Fruit fly (Drosophila melanogaster) whole organism, embryonic: Measurements from ENCODE around the gene mRpL49.

Experiments used
- Asciz ChIP-seq: fragments of 200-800 bp; sonication (Bioruptor generic); optimal IDR thresholded peaks from 2 replicates; lab custom pipeline; 2017; ENCODE audit warnings: missing biosample characterization, mild to moderate bottlenecking, missing genetic modification characterization, missing genetic modification reagents
- BEAF-32 ChIP-seq: fragments of 200-800 bp; sonication (Bioruptor generic); optimal IDR thresholded peaks from 3 replicates; lab custom pipeline; 2017; ENCODE audit warnings: missing biosample characterization, missing genetic modification characterization, mild to moderate bottlenecking, moderate library complexity, missing genetic modification reagents
- Blimp-1 ChIP-seq: fragments of 200-800 bp; sonication (Bioruptor generic); optimal IDR thresholded peaks from 3 replicates; lab custom pipeline; 2018; ENCODE audit warnings: missing biosample characterization, missing genetic modification characterization, mild to moderate bottlenecking, moderate library complexity, missing genetic modification reagents
- CG10267 ChIP-seq: fragments of 200-800 bp; sonication (Bioruptor generic); optimal IDR thresholded peaks from 2 replicates; lab custom pipeline; 2018; ENCODE audit warnings: missing biosample characterization, mild to moderate bottlenecking, missing genetic modification characterization, moderate library complexity
- CG10959 ChIP-seq: fragments of 200-800 bp; sonication (Bioruptor generic); IDR thresholded peaks from 2 replicates; pipeline ENCODE4 v1.3.6; 2022; ENCODE audit warnings: missing biosample characterization, missing genetic modification characterization
- CG13123 ChIP-seq: fragments of 200-800 bp; sonication (Bioruptor generic); optimal IDR thresholded peaks from 2 replicates; lab custom pipeline; 2016; ENCODE audit warnings: missing biosample characterization, missing genetic modification characterization
- CG13894 ChIP-seq: fragments of 200-800 bp; sonication (Bioruptor generic); optimal IDR thresholded peaks from 3 replicates; lab custom pipeline; 2018; ENCODE audit warnings: missing biosample characterization, mild to moderate bottlenecking, missing genetic modification characterization, moderate library complexity
- CG15011 ChIP-seq: fragments of 200-800 bp; sonication (Bioruptor generic); optimal IDR thresholded peaks from 3 replicates; lab custom pipeline; 2018; ENCODE audit warnings: missing biosample characterization, mild to moderate bottlenecking, missing genetic modification characterization
- CG17385 ChIP-seq: fragments of 200-800 bp; sonication (Bioruptor generic); optimal IDR thresholded peaks from 3 replicates; lab custom pipeline; 2018; ENCODE audit warnings: missing biosample characterization, mild to moderate bottlenecking, missing genetic modification characterization
- CG3281 ChIP-seq: fragments of 200-800 bp; sonication (Bioruptor generic); optimal IDR thresholded peaks from 3 replicates; lab custom pipeline; 2017; ENCODE audit warnings: missing biosample characterization, mild to moderate bottlenecking, missing genetic modification characterization
- CG3407 ChIP-seq: fragments of 200-800 bp; sonication (Bioruptor generic); optimal IDR thresholded peaks from 2 replicates; lab custom pipeline; 2018; ENCODE audit warnings: missing biosample characterization, mild to moderate bottlenecking, missing genetic modification characterization
- CG3847 ChIP-seq: fragments of 200-800 bp; sonication (Bioruptor generic); IDR thresholded peaks from 2 replicates; pipeline ENCODE4 v1.3.6; 2022; ENCODE audit warnings: missing biosample characterization, missing genetic modification characterization
- CG4282 ChIP-seq: fragments of 200-800 bp; sonication (Bioruptor generic); optimal IDR thresholded peaks from 2 replicates; lab custom pipeline; 2016; ENCODE audit warnings: missing biosample characterization, missing genetic modification characterization
- CG4360 ChIP-seq: fragments of 200-800 bp; sonication (Bioruptor generic); IDR thresholded peaks from 2 replicates; pipeline ENCODE4 v1.3.6; 2022; ENCODE audit warnings: missing biosample characterization, missing genetic modification characterization
- CG6254 ChIP-seq: fragments of 200-800 bp; sonication (Bioruptor generic); optimal IDR thresholded peaks from 3 replicates; lab custom pipeline; 2017; ENCODE audit warnings: mild to moderate bottlenecking, missing biosample characterization, missing genetic modification reagents, missing genetic modification characterization
- CG6654 ChIP-seq: fragments of 200-800 bp; sonication (Bioruptor generic); optimal IDR thresholded peaks from 2 replicates; lab custom pipeline; 2017; ENCODE audit warnings: missing biosample characterization, mild to moderate bottlenecking, missing genetic modification characterization
- CG6813 ChIP-seq: fragments of 200-800 bp; sonication (Bioruptor generic); optimal IDR thresholded peaks from 2 replicates; lab custom pipeline; 2017; ENCODE audit warnings: missing biosample characterization, missing genetic modification characterization, mild to moderate bottlenecking, moderate library complexity, missing genetic modification reagents
- CG8388 ChIP-seq: fragments of 200-800 bp; sonication (Bioruptor generic); optimal IDR thresholded peaks from 2 replicates; lab custom pipeline; 2019; ENCODE audit warnings: missing biosample characterization, mild to moderate bottlenecking, missing genetic modification characterization, moderate library complexity
- D19A ChIP-seq: fragments of 200-800 bp; optimal IDR thresholded peaks from 3 replicates; lab custom pipeline; 2019; ENCODE audit warnings: missing biosample characterization, mild to moderate bottlenecking, missing genetic modification characterization, moderate library complexity
- Ets65A ChIP-seq: fragments of 200-800 bp; sonication (Bioruptor generic); peaks from one replicate; lab custom pipeline; 2016; ENCODE audit warnings: missing biosample characterization, missing genetic modification characterization
- Fer2 ChIP-seq: fragments of 200-800 bp; sonication (Bioruptor generic); optimal IDR thresholded peaks from 2 replicates; lab custom pipeline; 2018; ENCODE audit warnings: missing biosample characterization, mild to moderate bottlenecking, missing genetic modification characterization, moderate library complexity
- HLH54F ChIP-seq: fragments of 200-800 bp; sonication (Bioruptor generic); optimal IDR thresholded peaks from 3 replicates; lab custom pipeline; 2016; ENCODE audit warnings: missing biosample characterization, missing genetic modification characterization
- Six4 ChIP-seq: fragments of 200-800 bp; sonication (Bioruptor generic); optimal IDR thresholded peaks from 2 replicates; lab custom pipeline; 2016; ENCODE audit warnings: missing biosample characterization, missing genetic modification characterization
- Spps ChIP-seq: fragments of 200-800 bp; sonication (Bioruptor generic); optimal IDR thresholded peaks from 2 replicates; lab custom pipeline; 2018; ENCODE audit warnings: missing biosample characterization, mild to moderate bottlenecking, missing genetic modification characterization
- Tbp ChIP-seq: fragments of >200 bp; optimal IDR thresholded peaks from 2 replicates; lab custom pipeline; 2018; ENCODE audit warnings: missing biosample characterization, missing genetic modification characterization
- ara ChIP-seq: fragments of 200-800 bp; sonication (Bioruptor generic); IDR thresholded peaks from 2 replicates; pipeline ENCODE4 v1.3.6; 2022; ENCODE audit warnings: missing biosample characterization, missing genetic modification characterization
- az2 ChIP-seq: fragments of 200-800 bp; sonication (Bioruptor generic); optimal IDR thresholded peaks from 3 replicates; lab custom pipeline; 2016; ENCODE audit warnings: missing biosample characterization, missing genetic modification characterization
- bcd ChIP-seq: fragments of 200-800 bp; sonication (Bioruptor generic); optimal IDR thresholded peaks from 2 replicates; lab custom pipeline; 2017; ENCODE audit warnings: missing biosample characterization, mild to moderate bottlenecking, missing genetic modification characterization
- btn ChIP-seq: fragments of 200-800 bp; sonication (Bioruptor generic); optimal IDR thresholded peaks from 2 replicates; lab custom pipeline; 2016; ENCODE audit warnings: missing biosample characterization, missing genetic modification characterization
- cato ChIP-seq: fragments of 200-800 bp; sonication (Bioruptor generic); optimal IDR thresholded peaks from 2 replicates; lab custom pipeline; 2016; ENCODE audit warnings: missing biosample characterization, missing genetic modification characterization, borderline replicate concordance
- crp ChIP-seq, 2 experiments: fragments of 200-800 bp; sonication (Bioruptor generic); optimal IDR thresholded peaks; 2 replicates in 1 of 2; 3 replicates in 1 of 2; lab custom pipeline; 2017; ENCODE audit warnings: missing biosample characterization in 2 of 2, missing genetic modification characterization in 2 of 2, mild to moderate bottlenecking in 1 of 2, moderate library complexity in 1 of 2
- dan ChIP-seq: fragments of 200-800 bp; sonication (Bioruptor generic); IDR thresholded peaks from 2 replicates; pipeline ENCODE4 v1.3.6; 2022; ENCODE audit warnings: missing biosample characterization, missing genetic modification characterization
- dmrt11E ChIP-seq: fragments of 200-800 bp; sonication (Bioruptor generic); optimal IDR thresholded peaks from 3 replicates; lab custom pipeline; 2018; ENCODE audit warnings: missing biosample characterization, mild to moderate bottlenecking, missing genetic modification characterization, moderate library complexity
- dmrt99B ChIP-seq: fragments of 200-800 bp; sonication (Bioruptor generic); optimal IDR thresholded peaks from 2 replicates; lab custom pipeline; 2018; ENCODE audit warnings: missing biosample characterization, mild to moderate bottlenecking, missing genetic modification characterization, moderate library complexity
- en ChIP-seq: fragments of 200-800 bp; sonication (Bioruptor generic); optimal IDR thresholded peaks from 2 replicates; lab custom pipeline; 2016; ENCODE audit warnings: missing biosample characterization, missing genetic modification characterization
- fd102C ChIP-seq: fragments of 200-800 bp; sonication (Bioruptor generic); optimal IDR thresholded peaks from 2 replicates; lab custom pipeline; 2018; ENCODE audit warnings: missing biosample characterization, mild to moderate bottlenecking, missing genetic modification characterization, moderate library complexity
- fd96Cb ChIP-seq: fragments of 200-800 bp; sonication (Bioruptor generic); optimal IDR thresholded peaks from 2 replicates; lab custom pipeline; 2018; ENCODE audit warnings: missing biosample characterization, mild to moderate bottlenecking, missing genetic modification characterization, moderate library complexity
- gcm2 ChIP-seq: fragments of 200-800 bp; sonication (Bioruptor generic); optimal IDR thresholded peaks from 2 replicates; lab custom pipeline; 2016; ENCODE audit warnings: missing biosample characterization, missing genetic modification characterization
- mld ChIP-seq: fragments of 200-800 bp; sonication (Bioruptor generic); IDR thresholded peaks from 3 replicates; pipeline ENCODE4 v1.3.6; 2022; ENCODE audit warnings: missing biosample characterization, missing genetic modification characterization; ENCODE audit not compliant: partially characterized antibody
- pb ChIP-seq: fragments of 200-800 bp; sonication (Bioruptor generic); optimal IDR thresholded peaks from 3 replicates; lab custom pipeline; 2016; ENCODE audit warnings: missing biosample characterization, missing genetic modification characterization
- pfk ChIP-seq: fragments of 200-800 bp; sonication (Bioruptor generic); optimal IDR thresholded peaks from 2 replicates; lab custom pipeline; 2018; ENCODE audit warnings: missing biosample characterization, mild to moderate bottlenecking, missing genetic modification characterization, moderate library complexity
- phol ChIP-seq: fragments of 200-800 bp; sonication (Bioruptor generic); optimal IDR thresholded peaks from 3 replicates; lab custom pipeline; 2018; ENCODE audit warnings: missing biosample characterization, mild to moderate bottlenecking, missing genetic modification characterization, moderate library complexity
- repo ChIP-seq: fragments of 200-800 bp; sonication (Bioruptor generic); optimal IDR thresholded peaks from 2 replicates; lab custom pipeline; 2016; ENCODE audit warnings: missing biosample characterization, missing genetic modification characterization
- row ChIP-seq: fragments of 200-800 bp; sonication (Bioruptor generic); IDR thresholded peaks from 3 replicates; pipeline ENCODE4 v1.3.6; 2022; ENCODE audit warnings: missing biosample characterization, missing genetic modification characterization
- scrt ChIP-seq: fragments of 200-800 bp; sonication (Bioruptor generic); optimal IDR thresholded peaks from 2 replicates; lab custom pipeline; 2018; ENCODE audit warnings: missing biosample characterization, mild to moderate bottlenecking, missing genetic modification characterization, moderate library complexity
- sr ChIP-seq: fragments of 200-800 bp; sonication (Bioruptor generic); IDR thresholded peaks from 3 replicates; pipeline ENCODE4 v1.3.6; 2022; ENCODE audit warnings: missing biosample characterization, missing genetic modification characterization
- tll ChIP-seq, 2 experiments: fragments of 200-800 bp in 1 of 2; fragments of >200 bp in 1 of 2; sonication (Bioruptor generic) in 1 of 2; optimal IDR thresholded peaks; 2 replicates each; lab custom pipeline; 2017 to 2019; ENCODE audit warnings: missing biosample characterization in 2 of 2, missing genetic modification characterization in 2 of 2, mild to moderate bottlenecking in 1 of 2, moderate library complexity in 1 of 2
- unc-4 ChIP-seq: fragments of 200-800 bp; sonication (Bioruptor generic); IDR thresholded peaks from 2 replicates; pipeline ENCODE4 v1.3.6; 2022; ENCODE audit warnings: missing biosample characterization, missing genetic modification characterization; ENCODE audit not compliant: partially characterized antibody
- wdn ChIP-seq: fragments of 200-800 bp; sonication (Bioruptor generic); IDR thresholded peaks from 2 replicates; pipeline ENCODE4 v1.3.6; 2022; ENCODE audit warnings: missing biosample characterization, missing genetic modification characterization
- wek ChIP-seq: fragments of 200-800 bp; sonication (Bioruptor generic); optimal IDR thresholded peaks from 3 replicates; lab custom pipeline; 2018; ENCODE audit warnings: missing biosample characterization, mild to moderate bottlenecking, missing genetic modification characterization, moderate library complexity
- zfh1 ChIP-seq: fragments of 200-800 bp; sonication (Bioruptor generic); IDR thresholded peaks from 3 replicates; pipeline ENCODE4 v1.3.6; 2022; ENCODE audit warnings: missing biosample characterization, missing genetic modification characterization

The mRpL49 gene

dm6 chrX:12947670-12948069 is 40.8 kb downstream of the mRpL49 start (continued):
- TF ChIP-seq sr (GFP tag; lab: Robert Waterston, UW) (no peak), CG4360 (no peak), CG4282 (GFP tag; lab: Kevin White, UChicago) (no peak), wek (GFP tag; lab: Kevin White, UChicago) (no peak), fd96Cb (tag; lab: Kevin White, UChicago) (no peak), CG3281 (GFP tag; lab: Kevin White, UChicago) (no peak), dmrt99B (tag; lab: Kevin White, UChicago) (no peak), CG13123 (GFP tag; lab: Kevin White, UChicago) (no peak), D19A (tag; lab: Kevin White, UChicago) (no peak), dmrt11E (no peak), Blimp-1 (no peak), Six4 (no peak), dan (GFP tag; lab: Robert Waterston, UW) (no peak), pb (GFP tag; lab: Kevin White, UChicago) (no peak), mld (GFP tag; lab: Robert Waterston, UW) (no peak), phol (tag; lab: Kevin White, UChicago) (peak; percentile 37), CG17385 (GFP tag; lab: Kevin White, UChicago) (peak; percentile 46), CG10959 (GFP tag; lab: Robert Waterston, UW) (no peak), scrt (GFP tag; lab: Kevin White, UChicago) (no peak), CG3407 (no peak), fd102C (GFP tag; lab: Kevin White, UChicago) (peak; percentile 53), Ets65A (GFP tag; lab: Kevin White, UChicago) (peak; percentile 94), CG13894 (peak; percentile 9), BEAF-32 (no peak), Tbp (GFP tag; lab: Kevin White, UChicago) (no peak), unc-4 (no peak), CG10267 (tag; lab: Kevin White, UChicago) (no peak), CG6654 (GFP tag; lab: Kevin White, UChicago) (no peak), repo (GFP tag; lab: Kevin White, UChicago) (no peak), CG15011 (no peak), bcd (GFP tag; lab: Kevin White, UChicago) (peak; percentile 17), zfh1 (GFP tag; lab: Robert Waterston, UW) (no peak), CG6813 (peak; percentile 53), pfk (GFP tag; lab: Kevin White, UChicago) (peak; percentile 37), CG8388 (peak; percentile 4), cato (GFP tag; lab: Kevin White, UChicago) (no peak), crp (GFP tag; optimal IDR thresholded peaks at IDR 0.05; lab: Kevin White, UChicago) (no peak), en (no peak), CG3847 (GFP tag; lab: Robert Waterston, UW) (no peak), ara (GFP tag; lab: Robert Waterston, UW) (peak; percentile 27; the same call in 1 of the 2 replicates), btn (GFP tag; lab: Kevin White, UChicago) (no peak), Fer2 (tag; lab: Kevin White, UChicago) (no peak), Spps (tag; lab: Kevin White, UChicago) (no peak), wdn (GFP tag; lab: Robert Waterston, UW) (no peak), gcm2 (GFP tag; lab: Kevin White, UChicago) (no peak), CG6254 (GFP tag; lab: Kevin White, UChicago) (peak; percentile 25), HLH54F (GFP tag; lab: Kevin White, UChicago) (no peak), row (GFP tag; lab: Robert Waterston, UW) (no peak), az2 (GFP tag; lab: Kevin White, UChicago) (no peak), tll (GFP tag; optimal IDR thresholded peaks at IDR 0.05; lab: Kevin White, UChicago) (no peak), Asciz (peak; percentile 46)
